Worm (Caenorhabditis elegans) whole organism, L4 larva: ENCODE data around the gene srh-180.

Experiments
- F10B5.3 ChIP-seq: sonication (generic microtip); optimal IDR thresholded peaks from 2 replicates; lab custom pipeline; 2016; ENCODE audit warnings: mild to moderate bottlenecking, missing genetic modification characterization, missing compliant biosample characterization
- F26F4.8 ChIP-seq: fragments of 200-800 bp; sonication (Bioruptor generic); conservative IDR thresholded peaks from 2 replicates; pipeline ENCODE4 v1.3.6; 2022; ENCODE audit warnings: missing genetic modification characterization, missing compliant biosample characterization
- F44E2.7 ChIP-seq: fragments of 200-800 bp; sonication (Bioruptor generic); IDR thresholded peaks from 2 replicates; pipeline ENCODE4 v2.1.2; 2022; ENCODE audit warnings: missing genetic modification characterization, missing compliant biosample characterization
- R02D3.7 ChIP-seq: fragments of 150-350 bp; sonication (generic microtip); optimal IDR thresholded peaks from 3 replicates; lab custom pipeline; 2014; ENCODE audit warnings: missing biosample characterization, missing genetic modification characterization
- Y48G9A.11 ChIP-seq: fragments of 200-800 bp; sonication (Bioruptor generic); IDR thresholded peaks from 2 replicates; pipeline ENCODE4 v1.3.6; 2022; ENCODE audit warnings: missing genetic modification reagents, missing genetic modification characterization, missing compliant biosample characterization
- Y5F2A.4 ChIP-seq: fragments of 200-800 bp; sonication (Bioruptor generic); optimal IDR thresholded peaks from 2 replicates; lab custom pipeline; 2018; ENCODE audit warnings: mild to moderate bottlenecking, missing genetic modification characterization, missing compliant biosample characterization
- ZK546.5 ChIP-seq, 2 experiments: sonication (generic microtip); optimal IDR thresholded peaks; 2 replicates each; lab custom pipeline; 2017; ENCODE audit warnings: missing biosample characterization in 2 of 2, missing genetic modification characterization in 2 of 2
- aha-1 ChIP-seq: fragments of 150-350 bp; peaks from one replicate; lab custom pipeline; 2014; ENCODE audit warnings: missing biosample characterization, missing genetic modification characterization
- aly-2 ChIP-seq: sonication (generic microtip); optimal IDR thresholded peaks from 2 replicates; lab custom pipeline; 2018; ENCODE audit warnings: missing biosample characterization, missing genetic modification characterization
- attf-4 ChIP-seq: sonication (generic microtip); optimal IDR thresholded peaks from 3 replicates; lab custom pipeline; 2017; ENCODE audit warnings: missing biosample characterization, missing genetic modification characterization
- ceh-20 ChIP-seq: fragments of 200-800 bp; sonication (Bioruptor generic); IDR thresholded peaks from 2 replicates; pipeline ENCODE4 v1.3.6; 2022; ENCODE audit warnings: missing genetic modification reagents, missing genetic modification characterization, missing compliant biosample characterization
- ceh-32 ChIP-seq: sonication (generic microtip); optimal IDR thresholded peaks from 2 replicates; lab custom pipeline; 2016; ENCODE audit warnings: mild to moderate bottlenecking, missing genetic modification characterization, missing compliant biosample characterization; ENCODE audit not compliant: poor library complexity
- ceh-82 ChIP-seq: sonication (generic microtip); optimal IDR thresholded peaks from 2 replicates; lab custom pipeline; 2017; ENCODE audit warnings: missing biosample characterization, missing genetic modification characterization
- cey-2 ChIP-seq: sonication (generic microtip); optimal IDR thresholded peaks from 3 replicates; lab custom pipeline; 2017; ENCODE audit warnings: missing genetic modification characterization, mild to moderate bottlenecking, missing compliant biosample characterization, antibody characterized with exemption, borderline replicate concordance; ENCODE audit not compliant: insufficient read depth
- ctbp-1 ChIP-seq: fragments of 200-800 bp; sonication (Bioruptor generic); IDR thresholded peaks from 2 replicates; pipeline ENCODE4 v1.3.6; 2022; ENCODE audit warnings: missing genetic modification reagents, missing genetic modification characterization, missing compliant biosample characterization
- dmd-6 ChIP-seq: fragments of 200-800 bp; sonication (Bioruptor generic); IDR thresholded peaks from 2 replicates; pipeline ENCODE4 v1.3.6; 2022; ENCODE audit warnings: missing genetic modification reagents, missing genetic modification characterization, missing compliant biosample characterization
- dmd-9 ChIP-seq: fragments of 200-800 bp; sonication (Bioruptor generic); IDR thresholded peaks from 2 replicates; pipeline ENCODE4 v1.3.6; 2022; ENCODE audit warnings: missing genetic modification reagents, missing genetic modification characterization, missing compliant biosample characterization
- duxl-1 ChIP-seq: sonication (generic microtip); optimal IDR thresholded peaks from 2 replicates; lab custom pipeline; 2016; ENCODE audit warnings: mild to moderate bottlenecking, missing genetic modification characterization, moderate library complexity, missing compliant biosample characterization; ENCODE audit not compliant: poor library complexity
- egl-43 ChIP-seq: fragments of 200-800 bp; sonication (Bioruptor generic); IDR thresholded peaks from 2 replicates; pipeline ENCODE4 v1.3.6; 2022; ENCODE audit warnings: missing genetic modification reagents, missing genetic modification characterization, missing compliant biosample characterization
- fos-1 ChIP-seq: fragments of 150-350 bp; optimal IDR thresholded peaks from 2 replicates; lab custom pipeline; 2014; ENCODE audit warnings: missing biosample characterization, missing genetic modification characterization
- jun-1 ChIP-seq: fragments of 150-350 bp; optimal IDR thresholded peaks from 2 replicates; lab custom pipeline; 2014; ENCODE audit warnings: missing biosample characterization, missing genetic modification reagents, missing genetic modification characterization
- lin-13 ChIP-seq: fragments of 150-350 bp; optimal IDR thresholded peaks from 2 replicates; lab custom pipeline; 2014; ENCODE audit warnings: missing biosample characterization, missing genetic modification reagents, missing genetic modification characterization
- lin-39 ChIP-seq: fragments of 150-350 bp; optimal IDR thresholded peaks from 2 replicates; lab custom pipeline; 2014; ENCODE audit warnings: missing biosample characterization, missing genetic modification reagents, missing genetic modification characterization
- mep-1 ChIP-seq: fragments of 150-350 bp; sonication (generic microtip); optimal IDR thresholded peaks from 3 replicates; lab custom pipeline; 2014; ENCODE audit warnings: missing biosample characterization, missing genetic modification characterization
- nhr-10 ChIP-seq: fragments of 150-350 bp; optimal IDR thresholded peaks from 2 replicates; lab custom pipeline; 2014; ENCODE audit warnings: missing biosample characterization, missing genetic modification characterization
- nhr-102 ChIP-seq: sonication (generic microtip); optimal IDR thresholded peaks from 2 replicates; lab custom pipeline; 2016; ENCODE audit warnings: mild to moderate bottlenecking, missing genetic modification characterization, moderate library complexity, missing compliant biosample characterization
- nhr-25 ChIP-seq: sonication (generic microtip); optimal IDR thresholded peaks from 2 replicates; lab custom pipeline; 2017; ENCODE audit warnings: missing genetic modification characterization, mild to moderate bottlenecking, missing compliant biosample characterization, antibody characterized with exemption, moderate library complexity, borderline replicate concordance; ENCODE audit not compliant: insufficient read depth
- pha-4 ChIP-seq, 2 experiments: fragments of 150-350 bp in 1 of 2; fragments of 200-800 bp in 1 of 2; sonication (Bioruptor generic) in 1 of 2; IDR thresholded peaks in 1 of 2; optimal IDR thresholded peaks in 1 of 2; 2 replicates each; pipeline versions ENCODE4 v1.3.6 to Lab custom; 2014 to 2022; ENCODE audit warnings: missing genetic modification characterization in 2 of 2, missing genetic modification reagents in 2 of 2, missing biosample characterization in 1 of 2, missing compliant biosample characterization in 1 of 2
- php-3 ChIP-seq: fragments of 200-800 bp; sonication (Bioruptor generic); IDR thresholded peaks from 2 replicates; pipeline ENCODE4 v1.3.6; 2022; ENCODE audit warnings: missing genetic modification reagents, missing genetic modification characterization, missing compliant biosample characterization
- sdz-12 ChIP-seq: fragments of 200-800 bp; sonication (Bioruptor generic); optimal IDR thresholded peaks from 2 replicates; lab custom pipeline; 2018; ENCODE audit warnings: mild to moderate bottlenecking, missing genetic modification characterization, missing compliant biosample characterization
- skn-1 ChIP-seq: fragments of 150-350 bp; optimal IDR thresholded peaks from 2 replicates; lab custom pipeline; 2014; ENCODE audit warnings: missing biosample characterization, missing genetic modification characterization
- spr-3 ChIP-seq: fragments of 200-800 bp; sonication (Bioruptor generic); optimal IDR thresholded peaks from 2 replicates; lab custom pipeline; 2018; ENCODE audit warnings: mild to moderate bottlenecking, missing genetic modification characterization, missing compliant biosample characterization
- unc-62 ChIP-seq, 3 experiments: fragments of 150-350 bp in 1 of 3; sonication (generic microtip); optimal IDR thresholded peaks in 2 of 3; peaks in 1 of 3; 1 replicate in 1 of 3; 2 replicates in 2 of 3; lab custom pipeline; 2014 to 2017; ENCODE audit warnings: missing biosample characterization in 3 of 3, missing genetic modification characterization in 3 of 3, missing genetic modification reagents in 3 of 3, missing genotype in 1 of 3
- vab-7 ChIP-seq: fragments of 200-800 bp; sonication (Bioruptor generic); IDR thresholded peaks from 2 replicates; pipeline ENCODE4 v1.3.6; 2022; ENCODE audit warnings: missing genetic modification reagents, missing genetic modification characterization, missing compliant biosample characterization
- zag-1 ChIP-seq: fragments of 150-350 bp; optimal IDR thresholded peaks from 2 replicates; lab custom pipeline; 2014; ENCODE audit warnings: missing biosample characterization, missing genetic modification characterization
- zip-2 ChIP-seq: fragments of 150-350 bp; optimal IDR thresholded peaks from 2 replicates; lab custom pipeline; 2014; ENCODE audit warnings: missing biosample characterization, missing genetic modification characterization

srh-180 gene

ce11 chrV:16282147-16282546 is 35.2 kb upstream of the srh-180 start, which contains the start of gene F28G4.2:
F28G4.2 (minus strand) TSS chrV:16282321.
- no peak for TF ChIP-seq dmd-9
- TF ChIP-seq, all 104 proteins: peak for 0

- TF ChIP-seq Y48G9A.11 (GFP tag; lab: Robert Waterston, UW) = no peak
- peak in 1 of 2 experiments; percentile 66 for TF ChIP-seq unc-62 (GFP tag; optimal IDR thresholded peaks at IDR 0.05 in 1 of 2; lab: Kevin White, UChicago)
- TF ChIP-seq unc-62 (tag; optimal IDR thresholded peaks at IDR 0.05; lab: Kevin White, UChicago) = no peak
Measured at ce11 chrV:16285794-16286193, 31.6 kb upstream of the srh-180 start, which contains the start of gene F28G4.4. F28G4.4 (minus strand) TSS chrV:16285894.

ce11 chrV:16287619-16288018 is 29.7 kb upstream of the srh-180 start, which contains the start of gene F28G4.3:
F28G4.3 (minus strand) TSS chrV:16287719.
- TF ChIP-seq fos-1 (tag; lab: Kevin White, UChicago) = no peak
- no peak for TF ChIP-seq zag-1
- no peak for TF ChIP-seq F10B5.3 (tag; lab: Kevin White, UChicago)
- no peak for TF ChIP-seq pha-4 (GFP tag; IDR thresholded peaks at IDR 0.05; lab: Robert Waterston, UW)
- no peak for TF ChIP-seq pha-4 (tag; optimal IDR thresholded peaks at IDR 0.05; lab: Kevin White, UChicago)
- no peak for TF ChIP-seq ceh-32 (tag; lab: Kevin White, UChicago)
- TF ChIP-seq nhr-25 = no peak
- TF ChIP-seq nhr-102 (tag; lab: Kevin White, UChicago) = no peak
- no peak for TF ChIP-seq vab-7 (GFP tag; lab: Robert Waterston, UW)
- no peak for TF ChIP-seq mep-1 (tag; lab: Kevin White, UChicago)
- TF ChIP-seq F26F4.8 = no peak
- TF ChIP-seq duxl-1 (tag; lab: Kevin White, UChicago) = no peak
- no peak for TF ChIP-seq aly-2 (tag; lab: Kevin White, UChicago)
- no peak for TF ChIP-seq sdz-12
- no peak for TF ChIP-seq ceh-82 (tag; lab: Kevin White, UChicago)
- TF ChIP-seq aha-1 = no peak
- TF ChIP-seq, all 104 proteins: peak for 0

ce11 chrV:16292409-16292808 is 24.9 kb upstream of the srh-180 start, which contains the start of gene oac-5:
oac-5 (plus strand) TSS chrV:16292709.
- TF ChIP-seq ctbp-1 (GFP tag; lab: Robert Waterston, UW) = no peak
- TF ChIP-seq spr-3 (GFP tag; lab: Kevin White, UChicago) = no peak
- no peak for TF ChIP-seq nhr-10
- no peak for TF ChIP-seq duxl-1 (tag; lab: Kevin White, UChicago)
- TF ChIP-seq dmd-6 (GFP tag; lab: Robert Waterston, UW) = peak; percentile 75
- TF ChIP-seq, all 104 proteins: peak for 1

ce11 chrV:16297070-16297469 is 20.3 kb upstream of the srh-180 start, which contains the start of gene srbc-83:
srbc-83 (plus strand) TSS chrV:16297370.
- TF ChIP-seq attf-4 (no peak), ceh-32 (tag; lab: Kevin White, UChicago) (no peak), R02D3.7 (tag; lab: Kevin White, UChicago) (no peak), ceh-20 (GFP tag; lab: Robert Waterston, UW) (no peak), jun-1 (tag; lab: Kevin White, UChicago) (no peak), skn-1 (tag; lab: Kevin White, UChicago) (no peak), lin-39 (tag; lab: Kevin White, UChicago) (no peak), mep-1 (tag; lab: Kevin White, UChicago) (no peak), duxl-1 (tag; lab: Kevin White, UChicago) (no peak), ZK546.5 (tag; optimal IDR thresholded peaks at IDR 0.05; lab: Kevin White, UChicago) (no peak), Y5F2A.4 (GFP tag; lab: Kevin White, UChicago) (no peak)

ce11 chrV:16298669-16299068 is 18.7 kb upstream of the srh-180 start, which contains the start of gene srbc-84:
srbc-84 (plus strand) TSS chrV:16298969.
- TF ChIP-seq zip-2 (tag; lab: Kevin White, UChicago) (no peak), F44E2.7 (no peak), unc-62 (GFP tag; optimal IDR thresholded peaks at IDR 0.05 in 1 of 2; lab: Kevin White, UChicago) (no peak), unc-62 (tag; optimal IDR thresholded peaks at IDR 0.05; lab: Kevin White, UChicago) (no peak), lin-13 (no peak), dmd-9 (no peak), cey-2 (no peak), php-3 (GFP tag; lab: Robert Waterston, UW) (no peak), egl-43 (GFP tag; lab: Robert Waterston, UW) (no peak)
